Fruit fly (Drosophila melanogaster) whole organism, embryonic: ENCODE measurements around the gene CG6749.

ENCODE experiments used
- CG1024 ChIP-seq: fragments of 200-800 bp; sonication (Bioruptor generic); IDR thresholded peaks from 2 replicates; pipeline ENCODE4 v1.3.6; 2022; ENCODE audit warnings: missing biosample characterization, missing genetic modification characterization
- CG10267 ChIP-seq: fragments of 200-800 bp; sonication (Bioruptor generic); optimal IDR thresholded peaks from 2 replicates; lab custom pipeline; 2018; ENCODE audit warnings: missing biosample characterization, mild to moderate bottlenecking, missing genetic modification characterization, moderate library complexity
- CG11723 ChIP-seq: fragments of 200-800 bp; sonication (Bioruptor generic); optimal IDR thresholded peaks from 2 replicates; lab custom pipeline; 2017; ENCODE audit warnings: missing biosample characterization, mild to moderate bottlenecking, missing genetic modification characterization
- CG14050 ChIP-seq: fragments of 200-800 bp; sonication (Bioruptor generic); IDR thresholded peaks from 3 replicates; pipeline ENCODE4 v1.3.6; 2022; ENCODE audit warnings: missing biosample characterization, missing genetic modification characterization
- CG14710 ChIP-seq: fragments of 200-800 bp; sonication (Bioruptor generic); optimal IDR thresholded peaks from 3 replicates; lab custom pipeline; 2019; ENCODE audit warnings: missing biosample characterization, mild to moderate bottlenecking, missing genetic modification characterization, moderate library complexity
- CG15514 ChIP-seq: fragments of 200-800 bp; sonication (Bioruptor generic); optimal IDR thresholded peaks from 3 replicates; lab custom pipeline; 2017; ENCODE audit warnings: missing biosample characterization, missing genetic modification characterization, mild to moderate bottlenecking, moderate library complexity, missing genetic modification reagents
- CG18599 ChIP-seq: fragments of 200-800 bp; sonication (Bioruptor generic); optimal IDR thresholded peaks from 3 replicates; lab custom pipeline; 2017; ENCODE audit warnings: missing biosample characterization, missing genetic modification characterization, mild to moderate bottlenecking, moderate library complexity, missing genetic modification reagents
- CG2120 ChIP-seq: fragments of 200-800 bp; sonication (Bioruptor generic); optimal IDR thresholded peaks from 3 replicates; lab custom pipeline; 2016; ENCODE audit warnings: missing biosample characterization, missing genetic modification characterization
- CG2712 ChIP-seq: fragments of 200-800 bp; optimal IDR thresholded peaks from 3 replicates; lab custom pipeline; 2019; ENCODE audit warnings: missing biosample characterization, mild to moderate bottlenecking, missing genetic modification characterization, moderate library complexity
- CG31441 ChIP-seq: fragments of 200-800 bp; sonication (Bioruptor generic); IDR thresholded peaks from 2 replicates; pipeline ENCODE4 v1.3.6; 2022; ENCODE audit warnings: missing biosample characterization, missing genetic modification characterization
- CG3163 ChIP-seq: fragments of 200-800 bp; sonication (Bioruptor generic); optimal IDR thresholded peaks from 3 replicates; lab custom pipeline; 2016; ENCODE audit warnings: missing biosample characterization, missing genetic modification characterization
- CG32532 ChIP-seq: fragments of 200-800 bp; sonication (Bioruptor generic); IDR thresholded peaks from 2 replicates; pipeline ENCODE4 v1.3.6; 2022; ENCODE audit warnings: missing biosample characterization, missing genetic modification characterization
- CG3847 ChIP-seq: fragments of 200-800 bp; sonication (Bioruptor generic); IDR thresholded peaks from 2 replicates; pipeline ENCODE4 v1.3.6; 2022; ENCODE audit warnings: missing biosample characterization, missing genetic modification characterization
- CG4328 ChIP-seq: fragments of 200-800 bp; sonication (Bioruptor generic); optimal IDR thresholded peaks from 3 replicates; lab custom pipeline; 2017; ENCODE audit warnings: missing biosample characterization, missing genetic modification reagents, missing genetic modification characterization
- CG5245 ChIP-seq: fragments of 200-800 bp; sonication (Bioruptor generic); optimal IDR thresholded peaks from 3 replicates; lab custom pipeline; 2016; ENCODE audit warnings: missing biosample characterization, missing genetic modification characterization
- CG6689 ChIP-seq: fragments of 200-800 bp; sonication (Bioruptor generic); IDR thresholded peaks from 2 replicates; pipeline ENCODE4 v1.3.6; 2022; ENCODE audit warnings: missing biosample characterization, missing genetic modification characterization
- CG6791 ChIP-seq: fragments of 200-800 bp; sonication (Bioruptor generic); IDR thresholded peaks from 3 replicates; pipeline ENCODE4 v1.3.6; 2022; ENCODE audit warnings: missing biosample characterization, missing genetic modification characterization; ENCODE audit not compliant: partially characterized antibody
- CG6854 ChIP-seq: fragments of 200-800 bp; sonication (Bioruptor generic); optimal IDR thresholded peaks from 3 replicates; lab custom pipeline; 2017; ENCODE audit warnings: missing biosample characterization, mild to moderate bottlenecking, missing genetic modification characterization
- CG7556 ChIP-seq: fragments of 200-800 bp; sonication (Bioruptor generic); optimal IDR thresholded peaks from 2 replicates; lab custom pipeline; 2017; ENCODE audit warnings: missing biosample characterization, mild to moderate bottlenecking, missing genetic modification characterization
- CG7786 ChIP-seq: fragments of 200-800 bp; sonication (Bioruptor generic); optimal IDR thresholded peaks from 2 replicates; lab custom pipeline; 2016; ENCODE audit warnings: missing biosample characterization, missing genetic modification characterization
- CG8388 ChIP-seq: fragments of 200-800 bp; sonication (Bioruptor generic); optimal IDR thresholded peaks from 2 replicates; lab custom pipeline; 2019; ENCODE audit warnings: missing biosample characterization, mild to moderate bottlenecking, missing genetic modification characterization, moderate library complexity
- CG9797 ChIP-seq: fragments of 200-800 bp; sonication (Bioruptor generic); optimal IDR thresholded peaks from 3 replicates; lab custom pipeline; 2018; ENCODE audit warnings: missing biosample characterization, mild to moderate bottlenecking, missing genetic modification characterization
- Dbx ChIP-seq: fragments of 200-800 bp; sonication (Bioruptor generic); IDR thresholded peaks from 3 replicates; pipeline ENCODE4 v1.3.6; 2022; ENCODE audit warnings: missing biosample characterization, missing genetic modification characterization
- Ets65A ChIP-seq: fragments of 200-800 bp; sonication (Bioruptor generic); peaks from one replicate; lab custom pipeline; 2016; ENCODE audit warnings: missing biosample characterization, missing genetic modification characterization
- Fer1 ChIP-seq: fragments of 200-800 bp; sonication (Bioruptor generic); optimal IDR thresholded peaks from 2 replicates; lab custom pipeline; 2017; ENCODE audit warnings: missing biosample characterization, mild to moderate bottlenecking, missing genetic modification characterization
- Oaz ChIP-seq: fragments of 200-800 bp; sonication (Bioruptor generic); IDR thresholded peaks from 2 replicates; pipeline ENCODE4 v1.3.6; 2022; ENCODE audit warnings: missing biosample characterization, missing genetic modification characterization
- Sry-β ChIP-seq: fragments of 200-800 bp; sonication (Bioruptor generic); optimal IDR thresholded peaks from 2 replicates; lab custom pipeline; 2018; ENCODE audit warnings: missing biosample characterization, mild to moderate bottlenecking, missing genetic modification characterization, moderate library complexity
- Xbp1 ChIP-seq: fragments of 200-800 bp; sonication (Bioruptor generic); optimal IDR thresholded peaks from 3 replicates; lab custom pipeline; 2016; ENCODE audit warnings: missing biosample characterization, mild to moderate bottlenecking, missing genetic modification characterization
- az2 ChIP-seq: fragments of 200-800 bp; sonication (Bioruptor generic); optimal IDR thresholded peaks from 3 replicates; lab custom pipeline; 2016; ENCODE audit warnings: missing biosample characterization, missing genetic modification characterization
- bbx ChIP-seq: fragments of 200-800 bp; sonication (Bioruptor generic); IDR thresholded peaks from 2 replicates; pipeline ENCODE4 v1.3.6; 2022; ENCODE audit warnings: missing biosample characterization, missing genetic modification characterization; ENCODE audit not compliant: partially characterized antibody
- bcd ChIP-seq: fragments of 200-800 bp; sonication (Bioruptor generic); optimal IDR thresholded peaks from 2 replicates; lab custom pipeline; 2017; ENCODE audit warnings: missing biosample characterization, mild to moderate bottlenecking, missing genetic modification characterization
- bigmax ChIP-seq: fragments of 200-800 bp; sonication (Bioruptor generic); optimal IDR thresholded peaks from 2 replicates; lab custom pipeline; 2018; ENCODE audit warnings: missing biosample characterization, mild to moderate bottlenecking, missing genetic modification characterization
- corto ChIP-seq: fragments of 200-800 bp; sonication (Bioruptor generic); optimal IDR thresholded peaks from 2 replicates; lab custom pipeline; 2016; ENCODE audit warnings: missing biosample characterization, mild to moderate bottlenecking, missing genetic modification characterization, moderate library complexity
- crol ChIP-seq: fragments of 200-800 bp; sonication (Bioruptor generic); IDR thresholded peaks from 2 replicates; pipeline ENCODE4 v1.3.6; 2022; ENCODE audit warnings: missing biosample characterization, missing genetic modification characterization
- ewg ChIP-seq: fragments of 200-800 bp; sonication (Bioruptor generic); optimal IDR thresholded peaks from 3 replicates; lab custom pipeline; 2017; ENCODE audit warnings: mild to moderate bottlenecking, missing biosample characterization, missing genetic modification reagents, missing genetic modification characterization
- gro ChIP-seq: fragments of 200-800 bp; sonication (Bioruptor generic); optimal IDR thresholded peaks from 2 replicates; lab custom pipeline; 2016; ENCODE audit warnings: missing biosample characterization, missing genetic modification characterization
- ken ChIP-seq: fragments of 200-800 bp; sonication (Bioruptor generic); IDR thresholded peaks from 3 replicates; pipeline ENCODE4 v1.3.6; 2022; ENCODE audit warnings: missing biosample characterization, missing genetic modification characterization
- lmd ChIP-seq: fragments of 200-800 bp; sonication (Bioruptor generic); IDR thresholded peaks from 2 replicates; pipeline ENCODE4 v1.3.6; 2022; ENCODE audit warnings: missing biosample characterization, missing genetic modification characterization
- nau ChIP-seq: fragments of 200-800 bp; sonication (Bioruptor generic); optimal IDR thresholded peaks from 3 replicates; lab custom pipeline; 2017; ENCODE audit warnings: missing biosample characterization, mild to moderate bottlenecking, missing genetic modification characterization, missing genetic modification reagents
- nmo ChIP-seq: fragments of 200-800 bp; sonication (Bioruptor generic); optimal IDR thresholded peaks from 2 replicates; lab custom pipeline; 2018; ENCODE audit warnings: missing biosample characterization, mild to moderate bottlenecking, missing genetic modification characterization, moderate library complexity
- phol ChIP-seq: fragments of 200-800 bp; sonication (Bioruptor generic); optimal IDR thresholded peaks from 3 replicates; lab custom pipeline; 2018; ENCODE audit warnings: missing biosample characterization, mild to moderate bottlenecking, missing genetic modification characterization, moderate library complexity
- prd ChIP-seq, 3 experiments: fragments of >200 bp in 2 of 3; fragments of 200-800 bp in 1 of 3; sonication (Bioruptor generic) in 1 of 3; optimal IDR thresholded peaks in 2 of 3; IDR thresholded peaks in 1 of 3; 2 replicates in 2 of 3; 3 replicates in 1 of 3; pipeline versions ENCODE4 v1.3.6 to Lab custom; 2017 to 2022; ENCODE audit warnings: missing biosample characterization in 1 of 3, missing genetic modification characterization in 1 of 3
- rib ChIP-seq: fragments of 200-800 bp; sonication (Bioruptor generic); IDR thresholded peaks from 2 replicates; pipeline ENCODE4 v1.3.6; 2022; ENCODE audit warnings: missing biosample characterization, missing genetic modification characterization
- row ChIP-seq: fragments of 200-800 bp; sonication (Bioruptor generic); IDR thresholded peaks from 3 replicates; pipeline ENCODE4 v1.3.6; 2022; ENCODE audit warnings: missing biosample characterization, missing genetic modification characterization
- sens ChIP-seq: fragments of 200-800 bp; sonication (Bioruptor generic); peaks from one replicate; lab custom pipeline; 2016; ENCODE audit warnings: missing biosample characterization, missing genetic modification characterization
- sisA ChIP-seq: fragments of 200-800 bp; sonication (Bioruptor generic); IDR thresholded peaks from 2 replicates; pipeline ENCODE4 v1.3.6; 2022; ENCODE audit warnings: missing biosample characterization, missing genetic modification characterization
- sob ChIP-seq: fragments of 200-800 bp; sonication (Bioruptor generic); IDR thresholded peaks from 2 replicates; pipeline ENCODE4 v1.3.6; 2022; ENCODE audit warnings: missing biosample characterization, missing genetic modification characterization
- sug ChIP-seq: fragments of 200-800 bp; optimal IDR thresholded peaks from 2 replicates; lab custom pipeline; 2019; ENCODE audit warnings: missing biosample characterization, mild to moderate bottlenecking, missing genetic modification characterization, moderate library complexity
- ttk ChIP-seq: fragments of 200-800 bp; sonication (Bioruptor generic); IDR thresholded peaks from 2 replicates; pipeline ENCODE4 v2.1.2; 2022; ENCODE audit warnings: missing biosample characterization, missing genetic modification characterization
- zfh2 ChIP-seq: fragments of 200-800 bp; sonication (Bioruptor generic); optimal IDR thresholded peaks from 2 replicates; lab custom pipeline; 2016; ENCODE audit warnings: missing biosample characterization, missing genetic modification characterization

CG6749 gene

dm6 chr3L:9739629-9740028, 6.0 kb upstream of the CG6749 start (continued):
- no peak for TF ChIP-seq bcd (GFP tag; lab: Kevin White, UChicago)
- TF ChIP-seq CG15514 (GFP tag; lab: Kevin White, UChicago): peak; percentile 7
- no peak for TF ChIP-seq rib
- TF ChIP-seq phol (tag; lab: Kevin White, UChicago): peak; percentile 15
- no peak for TF ChIP-seq CG11723 (GFP tag; lab: Kevin White, UChicago)
- no peak for TF ChIP-seq prd (optimal IDR thresholded peaks at IDR 0.05; lab: Kevin White, UChicago)
- no peak for TF ChIP-seq prd (GFP tag; IDR thresholded peaks at IDR 0.05; lab: Robert Waterston, UW)
- TF ChIP-seq CG14050 (GFP tag; lab: Robert Waterston, UW): no peak
- TF ChIP-seq CG32532: no peak
- TF ChIP-seq az2 (GFP tag; lab: Kevin White, UChicago): no peak
- peak; percentile 3 for TF ChIP-seq nau (GFP tag; lab: Kevin White, UChicago)
- TF ChIP-seq CG6791 (GFP tag; lab: Robert Waterston, UW): no peak
- no peak for TF ChIP-seq CG5245 (GFP tag; lab: Kevin White, UChicago)
- TF ChIP-seq crol (GFP tag; lab: Robert Waterston, UW): no peak
- peak; percentile 52 for TF ChIP-seq row (GFP tag; lab: Robert Waterston, UW)
- TF ChIP-seq ttk (GFP tag; lab: Robert Waterston, UW): peak; percentile 20; the same call in 1 of the 2 replicates
- TF ChIP-seq CG4328 (GFP tag; lab: Kevin White, UChicago): no peak
- TF ChIP-seq Xbp1 (GFP tag; lab: Kevin White, UChicago): no peak
- 0 out of 2 replicates have a peak, but pooled peaks have one; percentile 31 for TF ChIP-seq sisA (GFP tag; lab: Robert Waterston, UW)
- no peak for TF ChIP-seq CG3163 (GFP tag; lab: Kevin White, UChicago)
- peak; percentile 16 for TF ChIP-seq CG8388 (GFP tag; lab: Kevin White, UChicago)
- TF ChIP-seq zfh2 (GFP tag; lab: Kevin White, UChicago): no peak
- TF ChIP-seq Dbx (GFP tag; lab: Robert Waterston, UW): peak; percentile 34; the same call in 1 of the 3 replicates
- peak; percentile 53 for TF ChIP-seq CG2712 (tag; lab: Kevin White, UChicago)
- no peak for TF ChIP-seq Sry-β (GFP tag; lab: Kevin White, UChicago)
- peak; percentile 54; the same call in 1 of the 2 replicates for TF ChIP-seq CG31441
- TF ChIP-seq Oaz (GFP tag; lab: Robert Waterston, UW): no peak
- no peak for TF ChIP-seq nmo
- peak; percentile 71 for TF ChIP-seq sens
- peak; percentile 42 for TF ChIP-seq CG18599 (GFP tag; lab: Kevin White, UChicago)
- no peak for TF ChIP-seq CG3847
- peak; percentile 60 for TF ChIP-seq CG7556 (GFP tag; lab: Kevin White, UChicago)
- TF ChIP-seq lmd (GFP tag; lab: Robert Waterston, UW): peak; percentile 14; the same call in 1 of the 2 replicates
- 0 out of 2 replicates have a peak, but pooled peaks have one; percentile 25 for TF ChIP-seq sob

dm6 chr3L:9729795-9730421, 3.7 kb downstream of the CG6749 start, which contains the start of gene ATPsynB:
Gene ATPsynB (plus strand): TSS chr3L:9729999.
- TF ChIP-seq corto (no peak), ken (GFP tag; lab: Robert Waterston, UW) (no peak), bigmax (GFP tag; lab: Kevin White, UChicago) (peak; percentile 70), sens (peak; percentile 64), Ets65A (GFP tag; lab: Kevin White, UChicago) (peak; percentile 30), CG6854 (GFP tag; lab: Kevin White, UChicago) (no peak), bbx (peak; percentile 50; the same call in 1 of the 2 replicates), CG9797 (GFP tag; lab: Kevin White, UChicago) (peak; percentile 39), CG1024 (GFP tag; lab: Robert Waterston, UW) (0 out of 2 replicates have a peak, but pooled peaks have one; percentile 9), CG10267 (tag; lab: Kevin White, UChicago) (peak; percentile 98), Fer1 (peak; percentile 31), CG3847 (peak; percentile 87), sug (tag; lab: Kevin White, UChicago) (peak; percentile 61), CG6689 (GFP tag; lab: Robert Waterston, UW) (no peak), CG2120 (GFP tag; lab: Kevin White, UChicago) (peak; percentile 47), CG7786 (GFP tag; lab: Kevin White, UChicago) (no peak), ewg (GFP tag; lab: Kevin White, UChicago) (peak; percentile 21), CG14710 (tag; lab: Kevin White, UChicago) (peak; percentile 59), gro (GFP tag; lab: Kevin White, UChicago) (peak; percentile 19)
